Fruit fly (Drosophila melanogaster) whole organism, prepupa: ENCODE results near the gene HP4.

Experiments
- CG15336 ChIP-seq: fragments of 200-800 bp; sonication (Bioruptor generic); IDR thresholded peaks from 2 replicates; pipeline ENCODE4 v1.3.6; 2022; ENCODE audit warnings: missing biosample characterization, missing genetic modification characterization
- CG4318 ChIP-seq: fragments of 200-800 bp; sonication (Bioruptor generic); optimal IDR thresholded peaks from 3 replicates; lab custom pipeline; 2017; ENCODE audit warnings: missing biosample characterization, mild to moderate bottlenecking, missing genetic modification characterization
- CG6854 ChIP-seq: fragments of 200-800 bp; sonication (Bioruptor generic); optimal IDR thresholded peaks from 2 replicates; lab custom pipeline; 2017; ENCODE audit warnings: missing biosample characterization, mild to moderate bottlenecking, missing genetic modification characterization
- CG7368 ChIP-seq: fragments of 200-800 bp; sonication (Bioruptor generic); optimal IDR thresholded peaks from 3 replicates; lab custom pipeline; 2016; ENCODE audit warnings: missing biosample characterization, missing genetic modification characterization
- CG9139 ChIP-seq: fragments of 200-800 bp; sonication (Bioruptor generic); optimal IDR thresholded peaks from 3 replicates; lab custom pipeline; 2017; ENCODE audit warnings: missing biosample characterization, mild to moderate bottlenecking, missing genetic modification characterization
- Gug ChIP-seq: fragments of 200-800 bp; sonication (Bioruptor generic); IDR thresholded peaks from 2 replicates; pipeline ENCODE4 v1.3.6; 2022; ENCODE audit warnings: missing biosample characterization, missing genetic modification characterization
- Hr4 ChIP-seq: fragments of 200-800 bp; sonication (Bioruptor generic); optimal IDR thresholded peaks from 3 replicates; lab custom pipeline; 2016; ENCODE audit warnings: missing biosample characterization, missing genetic modification characterization
- OdsH ChIP-seq: fragments of 200-800 bp; sonication (Bioruptor generic); optimal IDR thresholded peaks from 3 replicates; lab custom pipeline; 2016; ENCODE audit warnings: missing biosample characterization, missing genetic modification characterization
- Sox102F ChIP-seq: fragments of 200-800 bp; sonication (Bioruptor generic); optimal IDR thresholded peaks from 2 replicates; lab custom pipeline; 2016; ENCODE audit warnings: missing biosample characterization, mild to moderate bottlenecking, missing genetic modification characterization
- Sox15 ChIP-seq: fragments of 200-800 bp; sonication (Bioruptor generic); optimal IDR thresholded peaks from 3 replicates; lab custom pipeline; 2016; ENCODE audit warnings: missing biosample characterization, missing genetic modification characterization
- eg ChIP-seq: fragments of 200-800 bp; sonication (Bioruptor generic); IDR thresholded peaks from 3 replicates; pipeline ENCODE4 v1.3.6; 2022; ENCODE audit warnings: missing biosample characterization, missing genetic modification characterization
- lz ChIP-seq: fragments of 200-800 bp; sonication (Bioruptor generic); optimal IDR thresholded peaks from 3 replicates; lab custom pipeline; 2016; ENCODE audit warnings: missing biosample characterization, missing genetic modification characterization
- pdm3 ChIP-seq: fragments of 200-800 bp; sonication (Bioruptor generic); optimal IDR thresholded peaks from 3 replicates; lab custom pipeline; 2016; ENCODE audit warnings: missing biosample characterization, missing genetic modification characterization

DNA sequence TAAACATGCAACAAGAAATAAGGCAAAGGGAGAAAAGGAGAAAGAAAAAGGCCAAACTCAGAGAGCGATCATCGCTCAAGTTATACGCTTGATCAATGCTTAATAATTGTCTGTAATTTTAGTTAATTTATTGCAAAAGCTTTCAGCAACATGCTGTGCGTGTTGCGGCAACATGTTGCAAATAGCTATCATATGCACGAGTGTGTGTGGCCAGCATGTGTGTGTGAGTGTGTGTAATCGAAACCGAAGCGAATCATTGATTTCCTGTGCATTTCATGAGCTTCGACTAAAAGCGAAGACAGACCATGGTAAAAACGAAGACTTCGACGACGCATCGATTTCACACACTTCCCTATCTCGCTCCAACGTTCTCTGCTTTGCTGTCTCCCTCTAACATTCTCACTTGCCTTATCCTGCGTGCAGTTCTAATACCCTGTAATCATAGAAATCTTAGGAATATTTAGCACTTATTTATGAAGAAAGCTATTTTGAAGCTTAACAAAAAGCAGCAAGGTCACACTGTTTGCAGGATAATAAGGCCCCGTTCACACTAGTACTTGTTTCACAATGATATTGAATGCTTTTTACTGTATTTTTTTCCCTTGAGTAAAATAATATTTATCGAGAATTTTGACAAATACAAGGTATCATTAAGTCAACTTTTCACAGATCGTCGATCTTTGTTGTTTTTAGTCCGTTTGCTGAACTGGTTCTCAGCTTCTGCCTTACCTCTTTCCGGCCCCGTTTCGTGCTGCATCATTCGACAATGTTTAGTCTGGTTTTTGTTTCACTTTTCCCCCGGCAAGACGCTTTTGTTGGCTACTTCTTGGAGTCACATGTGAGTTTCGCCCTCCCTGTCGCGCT, 37.3 kb upstream of the HP4 start:
- TF ChIP-seq CG6854 (no peak), CG4318 (no peak), lz (GFP tag; lab: Kevin White, UChicago) (peak; percentile 27), OdsH (GFP tag; lab: Kevin White, UChicago) (peak; percentile 38), pdm3 (peak; percentile 40), Sox15 (GFP tag; lab: Kevin White, UChicago) (peak; percentile 9), CG9139 (GFP tag; lab: Kevin White, UChicago) (no peak), CG15336 (GFP tag; lab: Robert Waterston, UW) (no peak), Sox102F (GFP tag; lab: Kevin White, UChicago) (no peak), CG7368 (GFP tag; lab: Kevin White, UChicago) (no peak), Gug (GFP tag; lab: Robert Waterston, UW) (no peak), Hr4 (GFP tag; lab: Kevin White, UChicago) (no peak), eg (no peak)
